Fruit fly (Drosophila melanogaster) whole organism, embryonic: ENCODE results near the gene CG32280.

Source experiments
- BEAF-32 ChIP-seq: fragments of 200-800 bp; sonication (Bioruptor generic); optimal IDR thresholded peaks from 3 replicates; lab custom pipeline; 2017; ENCODE audit warnings: missing biosample characterization, missing genetic modification characterization, mild to moderate bottlenecking, moderate library complexity, missing genetic modification reagents
- CG10209 ChIP-seq: fragments of 200-800 bp; sonication (Bioruptor generic); optimal IDR thresholded peaks from 3 replicates; lab custom pipeline; 2017; ENCODE audit warnings: missing biosample characterization, mild to moderate bottlenecking, missing genetic modification characterization, missing genetic modification reagents
- CG10267 ChIP-seq: fragments of 200-800 bp; sonication (Bioruptor generic); optimal IDR thresholded peaks from 2 replicates; lab custom pipeline; 2018; ENCODE audit warnings: missing biosample characterization, mild to moderate bottlenecking, missing genetic modification characterization, moderate library complexity
- CG10462 ChIP-seq: fragments of 200-800 bp; sonication (Bioruptor generic); optimal IDR thresholded peaks from 2 replicates; lab custom pipeline; 2016; ENCODE audit warnings: missing biosample characterization, missing genetic modification characterization
- CG10543 ChIP-seq: fragments of 200-800 bp; sonication (Bioruptor generic); optimal IDR thresholded peaks from 3 replicates; lab custom pipeline; 2017; ENCODE audit warnings: missing biosample characterization, mild to moderate bottlenecking, missing genetic modification characterization, moderate library complexity
- CG11398 ChIP-seq: fragments of 200-800 bp; sonication (Bioruptor generic); optimal IDR thresholded peaks from 2 replicates; lab custom pipeline; 2016; ENCODE audit warnings: missing biosample characterization, missing genetic modification characterization
- CG16813 ChIP-seq: fragments of 200-800 bp; sonication (Bioruptor generic); IDR thresholded peaks from 3 replicates; pipeline ENCODE4 v1.3.6; 2022; ENCODE audit warnings: missing biosample characterization, missing genetic modification characterization; ENCODE audit not compliant: partially characterized antibody
- CG17186 ChIP-seq: fragments of 200-800 bp; sonication (Bioruptor generic); optimal IDR thresholded peaks from 3 replicates; lab custom pipeline; 2017; ENCODE audit warnings: missing biosample characterization, missing genetic modification reagents, missing genetic modification characterization
- CG17385 ChIP-seq: fragments of 200-800 bp; sonication (Bioruptor generic); optimal IDR thresholded peaks from 3 replicates; lab custom pipeline; 2018; ENCODE audit warnings: missing biosample characterization, mild to moderate bottlenecking, missing genetic modification characterization
- CG18599 ChIP-seq: fragments of 200-800 bp; sonication (Bioruptor generic); optimal IDR thresholded peaks from 3 replicates; lab custom pipeline; 2017; ENCODE audit warnings: missing biosample characterization, missing genetic modification characterization, mild to moderate bottlenecking, moderate library complexity, missing genetic modification reagents
- CG18764 ChIP-seq: fragments of 200-800 bp; sonication (Bioruptor generic); optimal IDR thresholded peaks from 3 replicates; lab custom pipeline; 2016; ENCODE audit warnings: missing biosample characterization, missing genetic modification characterization
- CG2129 ChIP-seq: fragments of 200-800 bp; sonication (Bioruptor generic); IDR thresholded peaks from 2 replicates; pipeline ENCODE4 v1.3.6; 2022; ENCODE audit warnings: missing biosample characterization, missing genetic modification characterization; ENCODE audit not compliant: partially characterized antibody
- CG4360 ChIP-seq: fragments of 200-800 bp; sonication (Bioruptor generic); IDR thresholded peaks from 2 replicates; pipeline ENCODE4 v1.3.6; 2022; ENCODE audit warnings: missing biosample characterization, missing genetic modification characterization
- CG4404 ChIP-seq: fragments of 200-800 bp; sonication (Bioruptor generic); IDR thresholded peaks from 2 replicates; pipeline ENCODE4 v1.3.6; 2022; ENCODE audit warnings: missing biosample characterization, missing genetic modification characterization
- CG4730 ChIP-seq: fragments of 200-800 bp; sonication (Bioruptor generic); IDR thresholded peaks from 2 replicates; pipeline ENCODE4 v1.3.6; 2022; ENCODE audit warnings: missing biosample characterization, missing genetic modification characterization
- CG6791 ChIP-seq: fragments of 200-800 bp; sonication (Bioruptor generic); IDR thresholded peaks from 3 replicates; pipeline ENCODE4 v1.3.6; 2022; ENCODE audit warnings: missing biosample characterization, missing genetic modification characterization; ENCODE audit not compliant: partially characterized antibody
- CG7556 ChIP-seq: fragments of 200-800 bp; sonication (Bioruptor generic); optimal IDR thresholded peaks from 2 replicates; lab custom pipeline; 2017; ENCODE audit warnings: missing biosample characterization, mild to moderate bottlenecking, missing genetic modification characterization
- CG9932 ChIP-seq: fragments of 200-800 bp; sonication (Bioruptor generic); IDR thresholded peaks from 2 replicates; pipeline ENCODE4 v1.3.6; 2022; ENCODE audit warnings: missing biosample characterization, missing genetic modification characterization
- Deaf1 ChIP-seq: fragments of 200-800 bp; optimal IDR thresholded peaks from 3 replicates; lab custom pipeline; 2019; ENCODE audit warnings: missing biosample characterization, mild to moderate bottlenecking, missing genetic modification characterization, moderate library complexity
- Dll ChIP-seq: fragments of 200-800 bp; sonication (Bioruptor generic); IDR thresholded peaks from 4 replicates; pipeline ENCODE4 v1.3.6; 2022; ENCODE audit warnings: missing biosample characterization, missing genetic modification characterization; ENCODE audit not compliant: partially characterized antibody
- Doc2 ChIP-seq: fragments of 200-800 bp; sonication (Bioruptor generic); IDR thresholded peaks from 2 replicates; pipeline ENCODE4 v1.3.6; 2022; ENCODE audit warnings: missing biosample characterization, missing genetic modification characterization
- Dp ChIP-seq: fragments of 200-800 bp; sonication (Bioruptor generic); optimal IDR thresholded peaks from 2 replicates; lab custom pipeline; 2018; ENCODE audit warnings: missing biosample characterization, mild to moderate bottlenecking, missing genetic modification characterization, moderate library complexity
- ERR ChIP-seq: fragments of 200-800 bp; sonication (Bioruptor generic); optimal IDR thresholded peaks from 2 replicates; lab custom pipeline; 2016; ENCODE audit warnings: missing biosample characterization, missing genetic modification characterization
- Kr ChIP-seq: fragments of 200-800 bp; sonication (Bioruptor generic); optimal IDR thresholded peaks from 2 replicates; lab custom pipeline; 2017; ENCODE audit warnings: missing biosample characterization, mild to moderate bottlenecking, missing genetic modification characterization
- MBD-R2 ChIP-seq: fragments of 200-800 bp; sonication (Bioruptor generic); IDR thresholded peaks from 2 replicates; pipeline ENCODE4 v1.3.6; 2022; ENCODE audit warnings: missing biosample characterization, missing genetic modification characterization
- Meics ChIP-seq: fragments of 200-800 bp; sonication (Bioruptor generic); optimal IDR thresholded peaks from 2 replicates; lab custom pipeline; 2017; ENCODE audit warnings: missing biosample characterization, mild to moderate bottlenecking, missing genetic modification characterization
- Myb ChIP-seq: fragments of 200-800 bp; sonication (Bioruptor generic); optimal IDR thresholded peaks from 2 replicates; lab custom pipeline; 2016; ENCODE audit warnings: missing biosample characterization, missing genetic modification characterization
- Nf-YB ChIP-seq: fragments of 200-800 bp; sonication (Bioruptor generic); optimal IDR thresholded peaks from 3 replicates; lab custom pipeline; 2019; ENCODE audit warnings: missing biosample characterization, mild to moderate bottlenecking, missing genetic modification characterization, moderate library complexity
- NfI ChIP-seq: fragments of 200-800 bp; sonication (Bioruptor generic); optimal IDR thresholded peaks from 3 replicates; lab custom pipeline; 2018; ENCODE audit warnings: missing biosample characterization, mild to moderate bottlenecking, missing genetic modification characterization, moderate library complexity
- PHDP ChIP-seq: fragments of 200-800 bp; sonication (Bioruptor generic); optimal IDR thresholded peaks from 3 replicates; lab custom pipeline; 2018; ENCODE audit warnings: missing biosample characterization, mild to moderate bottlenecking, missing genetic modification characterization, moderate library complexity
- Spps ChIP-seq: fragments of 200-800 bp; sonication (Bioruptor generic); optimal IDR thresholded peaks from 2 replicates; lab custom pipeline; 2018; ENCODE audit warnings: missing biosample characterization, mild to moderate bottlenecking, missing genetic modification characterization
- Taf1 ChIP-seq: fragments of 200-800 bp; sonication (Bioruptor generic); IDR thresholded peaks from 2 replicates; pipeline ENCODE4 v1.3.6; 2022; ENCODE audit warnings: missing biosample characterization, missing genetic modification characterization
- ci ChIP-seq: fragments of 200-800 bp; sonication (Bioruptor generic); IDR thresholded peaks from 3 replicates; pipeline ENCODE4 v1.3.6; 2022; ENCODE audit warnings: missing biosample characterization, missing genetic modification characterization
- crp ChIP-seq, 2 experiments: fragments of 200-800 bp; sonication (Bioruptor generic); optimal IDR thresholded peaks; 2 replicates in 1 of 2; 3 replicates in 1 of 2; lab custom pipeline; 2017; ENCODE audit warnings: missing biosample characterization in 2 of 2, missing genetic modification characterization in 2 of 2, mild to moderate bottlenecking in 1 of 2, moderate library complexity in 1 of 2
- disco-r ChIP-seq: fragments of 200-800 bp; sonication (Bioruptor generic); optimal IDR thresholded peaks from 2 replicates; lab custom pipeline; 2016; ENCODE audit warnings: missing biosample characterization, missing genetic modification characterization
- dm ChIP-seq: fragments of 200-800 bp; sonication (Bioruptor generic); optimal IDR thresholded peaks from 3 replicates; lab custom pipeline; 2016; ENCODE audit warnings: missing biosample characterization, missing genetic modification characterization
- dmrt11E ChIP-seq: fragments of 200-800 bp; sonication (Bioruptor generic); optimal IDR thresholded peaks from 3 replicates; lab custom pipeline; 2018; ENCODE audit warnings: missing biosample characterization, mild to moderate bottlenecking, missing genetic modification characterization, moderate library complexity
- dmrt99B ChIP-seq: fragments of 200-800 bp; sonication (Bioruptor generic); optimal IDR thresholded peaks from 2 replicates; lab custom pipeline; 2018; ENCODE audit warnings: missing biosample characterization, mild to moderate bottlenecking, missing genetic modification characterization, moderate library complexity
- fu2 ChIP-seq: fragments of 200-800 bp; sonication (Bioruptor generic); optimal IDR thresholded peaks from 2 replicates; lab custom pipeline; 2016; ENCODE audit warnings: missing biosample characterization, missing genetic modification characterization
- maf-S ChIP-seq: fragments of 200-800 bp; sonication (Bioruptor generic); optimal IDR thresholded peaks from 2 replicates; lab custom pipeline; 2016; ENCODE audit warnings: missing biosample characterization, missing genetic modification characterization
- nmo ChIP-seq: fragments of 200-800 bp; sonication (Bioruptor generic); optimal IDR thresholded peaks from 2 replicates; lab custom pipeline; 2018; ENCODE audit warnings: missing biosample characterization, mild to moderate bottlenecking, missing genetic modification characterization, moderate library complexity
- pb ChIP-seq: fragments of 200-800 bp; sonication (Bioruptor generic); optimal IDR thresholded peaks from 3 replicates; lab custom pipeline; 2016; ENCODE audit warnings: missing biosample characterization, missing genetic modification characterization
- pros ChIP-seq: fragments of 200-800 bp; sonication (Bioruptor generic); optimal IDR thresholded peaks from 3 replicates; lab custom pipeline; 2019; ENCODE audit warnings: missing biosample characterization, mild to moderate bottlenecking, missing genetic modification characterization, moderate library complexity
- ranshi ChIP-seq: fragments of 200-800 bp; sonication (Bioruptor generic); IDR thresholded peaks from 2 replicates; pipeline ENCODE4 v1.3.6; 2022; ENCODE audit warnings: missing biosample characterization, missing genetic modification characterization
- repo ChIP-seq: fragments of 200-800 bp; sonication (Bioruptor generic); optimal IDR thresholded peaks from 2 replicates; lab custom pipeline; 2016; ENCODE audit warnings: missing biosample characterization, missing genetic modification characterization
- sc ChIP-seq, 3 experiments: fragments of >200 bp in 2 of 3; fragments of 200-800 bp in 1 of 3; sonication (Bioruptor generic) in 1 of 3; optimal IDR thresholded peaks; 2 replicates in 2 of 3; 3 replicates in 1 of 3; lab custom pipeline; 2017; ENCODE audit warnings: mild to moderate bottlenecking in 1 of 3, missing biosample characterization in 1 of 3, missing genetic modification characterization in 1 of 3, missing genetic modification reagents in 1 of 3
- slbo ChIP-seq: fragments of 200-800 bp; sonication (Bioruptor generic); IDR thresholded peaks from 2 replicates; pipeline ENCODE4 v1.3.6; 2022; ENCODE audit warnings: missing biosample characterization, missing genetic modification characterization
- so ChIP-seq: fragments of 200-800 bp; sonication (Bioruptor generic); IDR thresholded peaks from 3 replicates; pipeline ENCODE4 v1.3.6; 2022; ENCODE audit warnings: missing biosample characterization, missing genetic modification characterization
- tna ChIP-seq: fragments of 200-800 bp; sonication (Bioruptor generic); IDR thresholded peaks from 2 replicates; pipeline ENCODE4 v1.3.6; 2022; ENCODE audit warnings: missing biosample characterization, missing genetic modification characterization; ENCODE audit not compliant: partially characterized antibody
- tup ChIP-seq: fragments of 200-800 bp; sonication (Bioruptor generic); optimal IDR thresholded peaks from 2 replicates; lab custom pipeline; 2016; ENCODE audit warnings: missing biosample characterization, mild to moderate bottlenecking, missing genetic modification characterization, moderate library complexity

The CG32280 gene

DNA sequence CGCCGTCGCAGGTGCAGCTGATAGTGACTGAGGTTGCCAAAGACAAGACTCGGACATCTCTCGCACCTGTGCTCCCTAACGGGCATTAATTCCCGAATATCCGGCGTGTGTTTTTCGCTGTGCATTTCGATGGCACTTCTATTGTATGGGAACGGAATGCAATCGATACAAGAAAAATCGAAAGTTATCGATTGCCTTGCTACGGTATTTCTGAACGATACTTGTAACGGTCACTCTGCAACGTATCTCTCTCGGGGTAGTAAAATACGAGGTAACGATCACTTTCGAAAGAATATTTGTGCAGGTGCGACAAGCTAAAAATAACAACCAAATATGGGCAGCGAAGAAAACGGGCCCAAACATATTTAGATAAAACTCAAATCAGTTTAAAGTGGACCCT is at the start of gene CG32280 (continued):
- TF ChIP-seq sc (optimal IDR thresholded peaks at IDR 0.05; lab: Kevin White, UChicago) (no peak), sc (GFP tag; optimal IDR thresholded peaks at IDR 0.05; lab: Kevin White, UChicago) (no peak), crp (GFP tag; optimal IDR thresholded peaks at IDR 0.05; lab: Kevin White, UChicago) (no peak), CG17186 (GFP tag; lab: Kevin White, UChicago) (peak; percentile 4), CG11398 (peak; percentile 13), CG7556 (GFP tag; lab: Kevin White, UChicago) (no peak), NfI (no peak), disco-r (GFP tag; lab: Kevin White, UChicago) (no peak), ERR (GFP tag; lab: Kevin White, UChicago) (peak; percentile 5), CG17385 (GFP tag; lab: Kevin White, UChicago) (no peak), CG10209 (GFP tag; lab: Kevin White, UChicago) (no peak), MBD-R2 (GFP tag; lab: Robert Waterston, UW) (peak; percentile 82), CG18764 (no peak), CG4730 (GFP tag; lab: Robert Waterston, UW) (no peak), pros (GFP tag; lab: Kevin White, UChicago) (no peak), Dp (GFP tag; lab: Kevin White, UChicago) (peak; percentile 28), CG9932 (GFP tag; lab: Robert Waterston, UW) (peak; percentile 63), CG6791 (GFP tag; lab: Robert Waterston, UW) (peak; percentile 89), maf-S (GFP tag; lab: Kevin White, UChicago) (no peak), ranshi (GFP tag; lab: Robert Waterston, UW) (no peak), CG18599 (no peak), tup (GFP tag; lab: Kevin White, UChicago) (no peak), slbo (GFP tag; lab: Robert Waterston, UW) (peak; percentile 65), Taf1 (GFP tag; lab: Robert Waterston, UW) (no peak), Kr (GFP tag; lab: Kevin White, UChicago) (no peak), Spps (tag; lab: Kevin White, UChicago) (no peak), BEAF-32 (peak; percentile 85), CG4404 (GFP tag; lab: Robert Waterston, UW) (no peak), Meics (GFP tag; lab: Kevin White, UChicago) (no peak), dmrt99B (tag; lab: Kevin White, UChicago) (no peak), nmo (peak; percentile 38), CG10462 (no peak), pb (GFP tag; lab: Kevin White, UChicago) (peak; percentile 7), CG10267 (peak; percentile 48), Nf-YB (GFP tag; lab: Kevin White, UChicago) (no peak), tna (GFP tag; lab: Robert Waterston, UW) (peak; percentile 85), Doc2 (GFP tag; lab: Robert Waterston, UW) (no peak), repo (GFP tag; lab: Kevin White, UChicago) (no peak), PHDP (tag; lab: Kevin White, UChicago) (peak; percentile 4), fu2 (no peak), CG16813 (GFP tag; lab: Robert Waterston, UW) (peak; percentile 82), CG4360 (GFP tag; lab: Robert Waterston, UW) (no peak), CG10543 (peak; percentile 10), dm (peak; percentile 26), Myb (GFP tag; lab: Kevin White, UChicago) (peak; percentile 82), Deaf1 (tag; lab: Kevin White, UChicago) (no peak), ci (peak; percentile 68; the same call in 1 of the 3 replicates), so (0 out of 3 replicates have a peak, but pooled peaks have one; percentile 32), dmrt11E (tag; lab: Kevin White, UChicago) (no peak), Dll (peak; percentile 82), CG2129 (GFP tag; lab: Robert Waterston, UW) (peak; percentile 76)
